Fruit fly (Drosophila melanogaster): Measurements from ENCODE around the gene IPIP.

The IPIP gene

DNA sequence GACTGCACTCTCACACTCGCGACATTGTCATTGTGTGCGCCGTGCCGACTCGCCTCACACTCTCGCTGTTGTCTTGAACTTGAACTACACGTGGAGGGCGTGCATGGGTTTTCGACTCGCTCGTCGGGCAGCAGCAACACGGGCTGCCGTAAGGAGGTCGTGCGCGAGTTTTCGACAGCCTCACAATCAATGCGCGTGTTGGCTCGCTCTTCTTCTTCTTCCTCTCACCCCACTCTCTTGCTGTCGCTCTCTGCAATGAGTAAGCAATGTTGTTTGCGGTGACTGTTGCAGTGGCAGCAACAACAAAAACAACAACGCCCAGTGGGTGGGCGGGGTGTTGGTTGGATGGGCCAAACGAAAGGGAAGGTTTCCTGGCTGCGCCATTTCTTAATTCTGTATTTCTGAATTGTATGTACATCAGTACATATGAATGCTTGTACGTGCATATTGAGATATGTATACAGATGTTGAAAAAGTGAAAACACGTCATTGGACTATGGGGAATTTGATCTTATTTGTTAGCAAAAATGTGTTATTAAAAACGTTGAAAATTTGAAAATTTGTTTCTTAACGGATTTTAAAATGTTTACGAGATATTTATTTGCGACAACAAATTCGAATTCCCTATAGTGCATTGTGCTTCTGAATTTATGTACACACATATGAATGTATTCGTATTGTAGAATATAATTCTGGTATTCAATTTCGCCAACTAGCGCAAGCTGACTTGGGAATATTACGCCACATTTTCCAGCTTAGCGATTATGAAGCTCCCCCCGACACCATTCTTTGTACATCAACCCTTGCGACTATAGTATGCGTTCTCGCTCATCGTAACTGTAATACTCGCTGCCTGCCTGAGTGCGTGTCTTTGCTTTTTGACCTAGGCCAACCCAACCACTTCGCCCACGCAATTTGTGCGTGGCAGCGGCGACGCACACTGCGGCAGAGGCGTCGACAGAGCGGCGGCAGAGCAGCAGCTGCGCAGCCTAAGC lies 40.9 kb downstream of the IPIP start (continued):
- TF ChIP-seq row (GFP tag; IDR thresholded peaks at IDR 0.05) (peak; percentile 14; the same call in 2 of the 3 replicates), bbx (GFP tag; IDR thresholded peaks at IDR 0.05; ENCODE audit: partially characterized antibody) (peak; percentile 71), gsb-n (tag; optimal IDR thresholded peaks at IDR 0.05) (no peak), H15 (GFP tag; IDR thresholded peaks at IDR 0.05) (no peak), D19A (tag; optimal IDR thresholded peaks at IDR 0.05) (no peak), ewg (GFP tag; optimal IDR thresholded peaks at IDR 0.05) (peak; percentile 63), yki (optimal IDR thresholded peaks at IDR 0.05) (no peak), repo (GFP tag; optimal IDR thresholded peaks at IDR 0.05) (peak; percentile 40), Gug (GFP tag; IDR thresholded peaks at IDR 0.05) (no peak), TFAM (GFP tag; optimal IDR thresholded peaks at IDR 0.05) (no peak), CG9876 (GFP tag; optimal IDR thresholded peaks at IDR 0.05) (no peak), Spps (tag; optimal IDR thresholded peaks at IDR 0.05) (no peak), Fer1 (GFP tag; optimal IDR thresholded peaks at IDR 0.05) (peak; percentile 30), cad (GFP tag; optimal IDR thresholded peaks at IDR 0.05) (no peak), D19B (GFP tag; optimal IDR thresholded peaks at IDR 0.05) (no peak), ranshi (GFP tag; IDR thresholded peaks at IDR 0.05) (0 out of 2 replicates have a peak, but pooled peaks have one; percentile 6), CG3065 (GFP tag; optimal IDR thresholded peaks at IDR 0.05) (peak; percentile 46), Ssrp (tag; optimal IDR thresholded peaks at IDR 0.05) (peak; percentile 27), CG12942 (GFP tag; optimal IDR thresholded peaks at IDR 0.05) (no peak), Bdp1 (GFP tag; optimal IDR thresholded peaks at IDR 0.05) (no peak), fd64A (GFP tag; optimal IDR thresholded peaks at IDR 0.05) (peak; percentile 2), CG10209 (GFP tag; optimal IDR thresholded peaks at IDR 0.05) (peak; percentile 0), Taf1 (GFP tag; IDR thresholded peaks at IDR 0.05) (no peak), tgo (GFP tag; IDR thresholded peaks at IDR 0.05) (no peak), YL-1 (GFP tag; optimal IDR thresholded peaks at IDR 0.05) (no peak), Dip3 (GFP tag; optimal IDR thresholded peaks at IDR 0.05) (no peak), dpn (GFP tag; optimal IDR thresholded peaks at IDR 0.05) (peak in 1 of 2 experiments; percentile 12), CG2116 (GFP tag; optimal IDR thresholded peaks at IDR 0.05) (no peak), chn (GFP tag; optimal IDR thresholded peaks at IDR 0.05) (peak; percentile 52), CHES-1-like (GFP tag; optimal IDR thresholded peaks at IDR 0.05) (no peak), jumu (GFP tag; optimal IDR thresholded peaks at IDR 0.05) (no peak), caup (GFP tag; optimal IDR thresholded peaks at IDR 0.05; ENCODE audit: severe bottlenecking) (peak; percentile 35), btn (GFP tag; optimal IDR thresholded peaks at IDR 0.05) (no peak), CG7372 (GFP tag; IDR thresholded peaks at IDR 0.05) (no peak), pros (GFP tag; optimal IDR thresholded peaks at IDR 0.05) (peak; percentile 99), Atf-2 (GFP tag; optimal IDR thresholded peaks at IDR 0.05) (no peak), CG17359 (tag; optimal IDR thresholded peaks at IDR 0.05) (peak; percentile 30), fd3F (GFP tag; optimal IDR thresholded peaks at IDR 0.05) (peak; percentile 3), Hr3 (GFP tag; optimal IDR thresholded peaks at IDR 0.05) (no peak), zfh1 (GFP tag; IDR thresholded peaks at IDR 0.05) (no peak), jing (GFP tag; optimal IDR thresholded peaks at IDR 0.05) (no peak), CG17612 (GFP tag; IDR thresholded peaks at IDR 0.05) (no peak), pho (GFP tag; optimal IDR thresholded peaks at IDR 0.05) (peak; percentile 8), fd96Cb (tag; optimal IDR thresholded peaks at IDR 0.05) (no peak), CG8765 (GFP tag; IDR thresholded peaks at IDR 0.05) (peak; percentile 80), tna (GFP tag; IDR thresholded peaks at IDR 0.05; ENCODE audit: partially characterized antibody) (peak; percentile 59; the same call in 1 of the 2 replicates), kah (GFP tag; optimal IDR thresholded peaks at IDR 0.05) (peak; percentile 47), PHDP (tag; optimal IDR thresholded peaks at IDR 0.05) (peak; percentile 50), CG2199 (GFP tag; IDR thresholded peaks at IDR 0.05) (peak; percentile 95; the same call in 2 of the 3 replicates)
